Fruit fly (Drosophila melanogaster) whole organism: Measurements from ENCODE around the gene pbl.

Experiments used
- CG8478 ChIP-seq: fragments of >200 bp; optimal IDR thresholded peaks from 2 replicates; lab custom pipeline; 2018; ENCODE audit warnings: inconsistent platforms
- pan ChIP-seq: fragments of >200 bp; optimal IDR thresholded peaks from 2 replicates; lab custom pipeline; 2017
- psq ChIP-seq: fragments of >200 bp; optimal IDR thresholded peaks from 2 replicates; lab custom pipeline; 2017

- TF ChIP-seq pan = no peak
- TF ChIP-seq psq (lab: Kevin White, UChicago) = no peak
- TF ChIP-seq CG8478 (lab: Kevin White, UChicago) = no peak
These were observed 21.8 kb downstream of the pbl start for dm6 chr3L:7889976-7890375.
